Fruit fly (Drosophila melanogaster) whole organism, wandering third instar larva: Measurements from ENCODE around the gene p130CAS.

Experiments used
- CrebA ChIP-seq: fragments of 200-800 bp; sonication (Bioruptor generic); optimal IDR thresholded peaks from 2 replicates; lab custom pipeline; 2016; ENCODE audit warnings: missing biosample characterization, mild to moderate bottlenecking, missing genetic modification characterization, borderline replicate concordance
- Dif ChIP-seq: fragments of 200-275, 200-300 bp; sonication (Bioruptor generic); optimal IDR thresholded peaks from 2 replicates; lab custom pipeline; 2018; ENCODE audit warnings: missing biosample characterization, missing genetic modification characterization; ENCODE audit not compliant: partially characterized antibody
- Hr83 ChIP-seq: fragments of 200-300 bp; sonication (Bioruptor generic); optimal IDR thresholded peaks from 2 replicates; lab custom pipeline; 2016; ENCODE audit warnings: missing biosample characterization, mild to moderate bottlenecking, missing genetic modification characterization, moderate library complexity; ENCODE audit not compliant: poor library complexity, severe bottlenecking
- h ChIP-seq: fragments of 200-800 bp; sonication (Bioruptor generic); optimal IDR thresholded peaks from 3 replicates; lab custom pipeline; 2016; ENCODE audit warnings: missing biosample characterization, mild to moderate bottlenecking, missing genetic modification characterization
- psq ChIP-seq: fragments of 200-800 bp; sonication (Bioruptor generic); optimal IDR thresholded peaks from 3 replicates; lab custom pipeline; 2017; ENCODE audit warnings: missing biosample characterization, mild to moderate bottlenecking, missing genetic modification characterization, moderate library complexity
- sv ChIP-seq: fragments of 200-800 bp; sonication (Bioruptor generic); optimal IDR thresholded peaks from 3 replicates; lab custom pipeline; 2016; ENCODE audit warnings: missing biosample characterization, missing genetic modification characterization
- tai ChIP-seq: sonication (Bioruptor generic); optimal IDR thresholded peaks from 2 replicates; lab custom pipeline; 2016; ENCODE audit warnings: missing biosample characterization, missing genetic modification characterization

- TF ChIP-seq Dif (GFP tag; lab: Kevin White, UChicago), result no peak
- no peak for TF ChIP-seq tai (GFP tag; lab: Kevin White, UChicago)
- no peak for TF ChIP-seq CrebA (GFP tag; lab: Kevin White, UChicago)
- TF ChIP-seq Hr83, result peak; percentile 78
- TF ChIP-seq sv (GFP tag; lab: Kevin White, UChicago), result peak; percentile 90
- TF ChIP-seq psq (GFP tag; lab: Kevin White, UChicago), result peak; percentile 80
- TF ChIP-seq h (GFP tag; lab: Kevin White, UChicago), result peak; percentile 93
These were observed 31.6 kb downstream of the p130CAS start, which contains the start of the genes CG34140, Mkp and Mtch for dm6 chr3L:184251-184650.
